Fruit fly (Drosophila melanogaster): ENCODE measurements around the gene CG15465.
A peak's percentile ranks its signal among the peaks of the same experiment; 100 is the strongest.

The CG15465 gene

dm6 chrX:5095620-5096019, 10.1 kb downstream of the CG15465 start (continued):
- TF ChIP-seq CG3065 (GFP tag; optimal IDR thresholded peaks at IDR 0.05) (no peak), CG9437 (GFP tag; optimal IDR thresholded peaks at IDR 0.05) (peak; percentile 44), sqz (GFP tag; optimal IDR thresholded peaks at IDR 0.05) (peak; percentile 55), bcd (GFP tag; optimal IDR thresholded peaks at IDR 0.05) (peak; percentile 6), grau (tag; optimal IDR thresholded peaks at IDR 0.05) (peak; percentile 60), dpn (GFP tag; optimal IDR thresholded peaks at IDR 0.05) (peak in 1 of 2 experiments; percentile 2)

DNA sequence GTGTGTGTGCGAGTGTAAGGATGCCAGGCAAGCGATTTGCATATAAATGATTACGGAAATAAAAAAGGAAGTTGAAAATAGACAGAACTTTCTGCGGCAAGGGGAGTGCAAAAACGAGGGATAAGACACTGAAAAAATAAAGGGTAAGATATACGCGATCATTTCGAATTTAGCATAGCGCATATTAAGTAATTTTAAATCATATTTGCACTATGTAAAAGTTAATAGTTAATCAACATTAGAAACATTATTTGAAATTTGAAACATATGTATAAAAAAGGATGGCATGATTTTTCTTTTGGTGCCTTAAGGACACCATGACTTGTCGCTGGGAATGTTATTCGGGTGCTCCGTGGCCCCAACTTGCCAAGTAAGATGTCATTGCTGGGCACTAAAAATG, 27.5 kb downstream of the CG15465 start:
- TF ChIP-seq gem (tag; optimal IDR thresholded peaks at IDR 0.05) (peak; percentile 15), row (GFP tag; IDR thresholded peaks at IDR 0.05) (peak; percentile 33; the same call in 1 of the 3 replicates), Asciz (GFP tag; optimal IDR thresholded peaks at IDR 0.05) (no peak), CG12391 (tag; optimal IDR thresholded peaks at IDR 0.05) (no peak), CG10654 (GFP tag; optimal IDR thresholded peaks at IDR 0.05) (no peak), CG18599 (GFP tag; optimal IDR thresholded peaks at IDR 0.05) (peak; percentile 36), lab (GFP tag; optimal IDR thresholded peaks at IDR 0.05) (peak; percentile 10), klu (GFP tag; IDR thresholded peaks at IDR 0.05) (no peak), repo (GFP tag; optimal IDR thresholded peaks at IDR 0.05) (no peak), CG14667 (GFP tag; IDR thresholded peaks at IDR 0.05) (no peak), CG2678 (tag; optimal IDR thresholded peaks at IDR 0.05) (peak; percentile 18), jumu (GFP tag; optimal IDR thresholded peaks at IDR 0.05) (no peak), Hmr (GFP tag; optimal IDR thresholded peaks at IDR 0.05) (peak; percentile 21), CG4617 (GFP tag; optimal IDR thresholded peaks at IDR 0.05; ENCODE audit: borderline replicate concordance) (no peak), CG3995 (GFP tag; optimal IDR thresholded peaks at IDR 0.05) (no peak), CG11504 (tag; optimal IDR thresholded peaks at IDR 0.05) (peak; percentile 26), zfh1 (GFP tag; IDR thresholded peaks at IDR 0.05) (no peak), grau (tag; optimal IDR thresholded peaks at IDR 0.05) (peak; percentile 3), crc (GFP tag; optimal IDR thresholded peaks at IDR 0.05) (no peak), dysf (GFP tag; IDR thresholded peaks at IDR 0.05) (0 out of 3 replicates have a peak, but pooled peaks have one; percentile 34), CG12299 (tag; optimal IDR thresholded peaks at IDR 0.05) (no peak), Med (GFP tag) (peak; percentile 64), sens (GFP tag) (peak; percentile 54), Hr51 (GFP tag; optimal IDR thresholded peaks at IDR 0.05) (peak in 1 of 2 experiments; percentile 14)

DNA sequence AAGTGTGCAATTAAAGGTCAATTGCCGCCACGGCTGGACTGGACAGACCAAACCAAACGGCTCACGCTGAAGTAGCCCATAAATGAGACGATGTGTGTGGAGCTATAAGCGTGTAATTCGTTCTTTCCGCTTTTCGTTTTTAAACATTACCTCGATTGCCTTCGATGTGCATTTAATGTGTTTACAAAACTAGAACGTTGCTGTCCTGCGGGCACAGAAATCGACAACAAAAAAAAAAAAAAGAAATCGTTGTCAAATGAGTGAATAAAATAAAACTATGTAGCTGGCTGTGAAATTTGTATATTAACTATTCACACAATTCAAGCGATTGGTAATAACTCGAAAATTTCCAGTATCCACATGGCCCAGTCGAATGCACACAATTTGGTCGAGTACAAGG, 46.0 kb downstream of the CG15465 start, which contains the start of gene Rpn13R:
TSS of gene Rpn13R (plus strand) at position 301 of the 400 bp plus-strand sequence.
- TF ChIP-seq Antp (GFP tag; optimal IDR thresholded peaks at IDR 0.05) = no peak
- TF ChIP-seq CG30431 (GFP tag; optimal IDR thresholded peaks at IDR 0.05) = no peak
- TF ChIP-seq CG17612 (GFP tag; IDR thresholded peaks at IDR 0.05) = no peak
- no peak for TF ChIP-seq E2f2 (GFP tag; IDR thresholded peaks at IDR 0.05)
- TF ChIP-seq H2.0 (GFP tag; IDR thresholded peaks at IDR 0.05) = no peak
- no peak for TF ChIP-seq sqz (GFP tag; optimal IDR thresholded peaks at IDR 0.05)

DNA sequence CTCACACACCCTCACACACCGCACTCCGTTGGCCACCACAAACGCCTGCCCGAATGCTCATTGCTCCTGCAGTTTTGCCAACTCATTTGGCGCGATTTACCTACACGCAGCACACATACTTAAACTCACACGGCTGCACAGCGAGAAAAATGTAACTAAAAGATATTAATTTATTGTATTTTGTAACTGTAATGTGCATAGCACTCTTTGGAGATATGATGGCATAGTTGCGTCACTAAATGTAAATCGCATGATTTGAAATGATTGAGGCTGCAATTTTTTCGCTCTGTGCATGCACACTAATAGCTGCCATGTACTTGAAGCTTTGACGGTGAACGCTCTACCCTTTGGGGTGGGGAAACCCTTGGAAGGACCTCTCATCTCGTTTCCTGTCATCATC, 58.3 kb downstream of the CG15465 start:
- TF ChIP-seq CG17912 (GFP tag; optimal IDR thresholded peaks at IDR 0.05) = no peak
- no peak for TF ChIP-seq CG17829 (tag; optimal IDR thresholded peaks at IDR 0.05)
- peak; percentile 4 for TF ChIP-seq ind (GFP tag; optimal IDR thresholded peaks at IDR 0.05)
- no peak for TF ChIP-seq ac (GFP tag; optimal IDR thresholded peaks at IDR 0.05)
- TF ChIP-seq CG11085 (GFP tag; IDR thresholded peaks at IDR 0.05) = no peak
- peak; percentile 34 for TF ChIP-seq Fer1 (GFP tag; optimal IDR thresholded peaks at IDR 0.05)
- peak; percentile 15; the same call in 1 of the 2 replicates for TF ChIP-seq ara (GFP tag; IDR thresholded peaks at IDR 0.05)
- no peak for TF ChIP-seq Elba2 (GFP tag; optimal IDR thresholded peaks at IDR 0.05)
- TF ChIP-seq tgo (GFP tag; IDR thresholded peaks at IDR 0.05) = peak; percentile 50; the same call in 2 of the 3 replicates
- peak; percentile 13; the same call in 1 of the 2 replicates for TF ChIP-seq Ada2b (GFP tag; IDR thresholded peaks at IDR 0.05)
- TF ChIP-seq stc (GFP tag; IDR thresholded peaks at IDR 0.05) = no peak
- no peak for TF ChIP-seq CG11696 (GFP tag; IDR thresholded peaks at IDR 0.05)
- TF ChIP-seq kah (GFP tag; optimal IDR thresholded peaks at IDR 0.05) = no peak
- TF ChIP-seq CG9876 (GFP tag; optimal IDR thresholded peaks at IDR 0.05) = no peak
- TF ChIP-seq CG3065 (GFP tag; optimal IDR thresholded peaks at IDR 0.05) = no peak
- TF ChIP-seq zen2 (GFP tag; IDR thresholded peaks at IDR 0.05; ENCODE audit: partially characterized antibody) = no peak
